Worm (Caenorhabditis elegans) whole organism, young adult: ENCODE results near the gene ptr-6.
A peak's percentile ranks its signal among the peaks of the same experiment; 100 is the strongest.

Experiments
- B0336.3 ChIP-seq: fragments of 200-800 bp; sonication (Bioruptor generic); IDR thresholded peaks from 2 replicates; pipeline ENCODE4 v1.3.6; 2022; ENCODE audit warnings: missing genetic modification characterization, missing compliant biosample characterization
- D2030.7 ChIP-seq: fragments of 200-800 bp; sonication (Bioruptor generic); IDR thresholded peaks from 2 replicates; pipeline ENCODE4 v1.3.6; 2022; ENCODE audit warnings: missing genetic modification reagents, missing genetic modification characterization, missing compliant biosample characterization
- F49E8.2 ChIP-seq: sonication (generic microtip); optimal IDR thresholded peaks from 3 replicates; lab custom pipeline; 2017; ENCODE audit warnings: missing genetic modification characterization, mild to moderate bottlenecking, missing compliant biosample characterization, antibody characterized with exemption, moderate library complexity; ENCODE audit not compliant: insufficient read depth
- K12H6.12 ChIP-seq: fragments of 200-800 bp; sonication (Bioruptor generic); optimal IDR thresholded peaks from 2 replicates; lab custom pipeline; 2018; ENCODE audit warnings: mild to moderate bottlenecking, missing genetic modification characterization, missing compliant biosample characterization
- T07F8.4 ChIP-seq: sonication (generic microtip); optimal IDR thresholded peaks from 2 replicates; lab custom pipeline; 2016; ENCODE audit warnings: mild to moderate bottlenecking, missing genetic modification characterization, moderate library complexity, missing compliant biosample characterization
- Y67H2A.10 ChIP-seq: fragments of 200-800 bp; sonication (Bioruptor generic); conservative IDR thresholded peaks from 2 replicates; pipeline ENCODE4 v1.3.6; 2022; ENCODE audit warnings: missing genetic modification reagents, missing genetic modification characterization, missing compliant biosample characterization
- Y95B8A.8 ChIP-seq: fragments of 200-800 bp; sonication (Bioruptor generic); IDR thresholded peaks from 2 replicates; pipeline ENCODE4 v1.3.6; 2022; ENCODE audit warnings: missing genetic modification reagents, missing genetic modification characterization, missing compliant biosample characterization
- akir-1 ChIP-seq: fragments of 200-800 bp; sonication (Bioruptor generic); optimal IDR thresholded peaks from 2 replicates; lab custom pipeline; 2018; ENCODE audit warnings: mild to moderate bottlenecking, missing genetic modification characterization, moderate library complexity, missing compliant biosample characterization
- atf-7 ChIP-seq: sonication (generic microtip); optimal IDR thresholded peaks from 2 replicates; lab custom pipeline; 2017; ENCODE audit warnings: mild to moderate bottlenecking, missing genetic modification characterization, missing compliant biosample characterization
- attf-3 ChIP-seq: fragments of 200-800 bp; sonication (Bioruptor generic); conservative IDR thresholded peaks from 2 replicates; pipeline ENCODE4 v1.3.6; 2022; ENCODE audit warnings: missing genetic modification reagents, missing genetic modification characterization, missing compliant biosample characterization
- bed-2 ChIP-seq: fragments of 200-800 bp; sonication (Bioruptor generic); IDR thresholded peaks from 2 replicates; pipeline ENCODE4 v1.3.6; 2022; ENCODE audit warnings: missing genetic modification reagents, missing genetic modification characterization, missing compliant biosample characterization
- chd-7 ChIP-seq: sonication (generic microtip); optimal IDR thresholded peaks from 2 replicates; lab custom pipeline; 2016; ENCODE audit warnings: mild to moderate bottlenecking, missing genetic modification characterization, moderate library complexity, missing compliant biosample characterization
- egl-18 ChIP-seq: fragments of 200-800 bp; sonication (Bioruptor generic); IDR thresholded peaks from 2 replicates; pipeline ENCODE4 v1.3.6; 2022; ENCODE audit warnings: missing genetic modification reagents, missing genetic modification characterization, missing compliant biosample characterization
- hrde-1 ChIP-seq: sonication (generic microtip); optimal IDR thresholded peaks from 2 replicates; lab custom pipeline; 2016; ENCODE audit warnings: missing genetic modification characterization, mild to moderate bottlenecking, missing compliant biosample characterization, moderate library complexity, missing genotype, missing genetic modification reagents, borderline replicate concordance
- hsf-1 ChIP-seq: fragments of 200-800 bp; sonication (Bioruptor generic); IDR thresholded peaks from 2 replicates; pipeline ENCODE4 v1.3.6; 2022; ENCODE audit warnings: missing genetic modification reagents, missing genetic modification characterization, missing compliant biosample characterization
- let-607 ChIP-seq, 2 experiments: fragments of 200-800 bp in 1 of 2; sonication (Bioruptor generic) in 1 of 2; sonication (generic microtip) in 1 of 2; optimal IDR thresholded peaks; 2 replicates each; lab custom pipeline; 2016 to 2018; ENCODE audit warnings: mild to moderate bottlenecking in 2 of 2, missing compliant biosample characterization in 2 of 2, missing genetic modification characterization in 2 of 2, moderate library complexity in 2 of 2, missing genotype in 1 of 2
- lin-26 ChIP-seq: fragments of 200-800 bp; sonication (Bioruptor generic); IDR thresholded peaks from 2 replicates; pipeline ENCODE4 v1.3.6; 2022; ENCODE audit warnings: missing genetic modification reagents, missing genetic modification characterization, missing compliant biosample characterization
- lir-1 ChIP-seq: fragments of 200-800 bp; sonication (Bioruptor generic); conservative IDR thresholded peaks from 2 replicates; pipeline ENCODE4 v1.3.6; 2022; ENCODE audit warnings: missing genetic modification reagents, missing genetic modification characterization, missing compliant biosample characterization
- lsl-1 ChIP-seq: fragments of 200-800 bp; sonication (Bioruptor generic); optimal IDR thresholded peaks from 2 replicates; lab custom pipeline; 2018; ENCODE audit warnings: mild to moderate bottlenecking, missing genetic modification characterization, moderate library complexity, missing compliant biosample characterization
- mcd-1 ChIP-seq: fragments of 200-800 bp; sonication (Bioruptor generic); IDR thresholded peaks from 2 replicates; pipeline ENCODE4 v1.3.6; 2022; ENCODE audit warnings: missing genetic modification reagents, missing genetic modification characterization, missing compliant biosample characterization
- mel-28 ChIP-seq: sonication (generic microtip); optimal IDR thresholded peaks from 2 replicates; lab custom pipeline; 2016; ENCODE audit warnings: borderline replicate concordance, mild to moderate bottlenecking, missing genetic modification characterization, missing compliant biosample characterization
- nfya-2 ChIP-seq: fragments of 200-800 bp; sonication (Bioruptor generic); IDR thresholded peaks from 2 replicates; pipeline ENCODE4 v1.3.6; 2022; ENCODE audit warnings: missing genetic modification reagents, missing genetic modification characterization, missing compliant biosample characterization
- nfyb-1 ChIP-seq: fragments of 200-800 bp; sonication (Bioruptor generic); IDR thresholded peaks from 2 replicates; pipeline ENCODE4 v1.3.6; 2022; ENCODE audit warnings: missing genetic modification reagents, missing genetic modification characterization, missing compliant biosample characterization
- nhr-120 ChIP-seq: fragments of 200-800 bp; sonication (Bioruptor generic); IDR thresholded peaks from 2 replicates; pipeline ENCODE4 v1.3.6; 2022; ENCODE audit warnings: missing genetic modification characterization, missing compliant biosample characterization
- nhr-179 ChIP-seq: sonication (generic microtip); optimal IDR thresholded peaks from 2 replicates; lab custom pipeline; 2016; ENCODE audit warnings: mild to moderate bottlenecking, missing genetic modification characterization, missing compliant biosample characterization
- nhr-90 ChIP-seq: sonication (generic microtip); optimal IDR thresholded peaks from 2 replicates; lab custom pipeline; 2016; ENCODE audit warnings: missing genotype, mild to moderate bottlenecking, missing genetic modification characterization, missing compliant biosample characterization
- sptf-2 ChIP-seq: fragments of 200-800 bp; sonication (Bioruptor generic); optimal IDR thresholded peaks from 2 replicates; lab custom pipeline; 2018; ENCODE audit warnings: mild to moderate bottlenecking, missing genetic modification characterization, missing compliant biosample characterization
- zfh-2 ChIP-seq: fragments of 200-800 bp; sonication (Bioruptor generic); conservative IDR thresholded peaks from 2 replicates; pipeline ENCODE4 v1.3.6; 2022; ENCODE audit warnings: missing genetic modification reagents, missing genetic modification characterization, missing compliant biosample characterization
- zim-3 ChIP-seq: sonication (generic microtip); optimal IDR thresholded peaks from 2 replicates; lab custom pipeline; 2017; ENCODE audit warnings: mild to moderate bottlenecking, missing genetic modification characterization, moderate library complexity, missing compliant biosample characterization
- ztf-18 ChIP-seq: sonication (generic microtip); optimal IDR thresholded peaks from 2 replicates; lab custom pipeline; 2016; ENCODE audit warnings: missing genotype, mild to moderate bottlenecking, missing genetic modification characterization, missing compliant biosample characterization
- ztf-26 ChIP-seq: sonication (generic microtip); optimal IDR thresholded peaks from 2 replicates; lab custom pipeline; 2017; ENCODE audit warnings: missing genetic modification characterization, missing compliant biosample characterization
- ztf-6 ChIP-seq: fragments of 200-800 bp; sonication (Bioruptor generic); IDR thresholded peaks from 2 replicates; pipeline ENCODE4 v1.3.6; 2022; ENCODE audit warnings: missing genetic modification reagents, missing genetic modification characterization, missing compliant biosample characterization

ptr-6 gene

ce11 chrII:5281137-5281536 lies 34.5 kb upstream of the ptr-6 start (continued):
- no peak for TF ChIP-seq hsf-1 (GFP tag; lab: Robert Waterston, UW)
- peak in 1 of 2 experiments; percentile 85 for TF ChIP-seq let-607 (tag; optimal IDR thresholded peaks at IDR 0.05; lab: Kevin White, UChicago)
- TF ChIP-seq atf-7 (tag; lab: Kevin White, UChicago) = peak; percentile 39
- no peak for TF ChIP-seq zim-3
- no peak for TF ChIP-seq K12H6.12 (tag; lab: Kevin White, UChicago)
- 0 out of 2 replicates have a peak, but pooled peaks have one; percentile 15 for TF ChIP-seq B0336.3 (GFP tag; lab: Robert Waterston, UW)

ce11 chrII:5277780-5278179 lies 31.1 kb upstream of the ptr-6 start:
- TF ChIP-seq Y95B8A.8 (GFP tag; lab: Robert Waterston, UW) (0 out of 2 replicates have a peak, but pooled peaks have one; percentile 8), nhr-120 (GFP tag; lab: Robert Waterston, UW) (no peak), ztf-26 (tag; lab: Kevin White, UChicago) (peak; percentile 4), mcd-1 (no peak)

- TF ChIP-seq zfh-2 (GFP tag; lab: Robert Waterston, UW) (0 out of 2 replicates have a peak, but pooled peaks have one; percentile 30), K12H6.12 (tag; lab: Kevin White, UChicago) (peak; percentile 33), chd-7 (tag; lab: Kevin White, UChicago) (peak; percentile 11), egl-18 (GFP tag; lab: Robert Waterston, UW) (no peak), mel-28 (tag; lab: Kevin White, UChicago) (no peak)
- TF ChIP-seq, all 124 proteins: peak for 3
Measured at ce11 chrII:5276736-5277135, 30.1 kb upstream of the ptr-6 start.

DNA sequence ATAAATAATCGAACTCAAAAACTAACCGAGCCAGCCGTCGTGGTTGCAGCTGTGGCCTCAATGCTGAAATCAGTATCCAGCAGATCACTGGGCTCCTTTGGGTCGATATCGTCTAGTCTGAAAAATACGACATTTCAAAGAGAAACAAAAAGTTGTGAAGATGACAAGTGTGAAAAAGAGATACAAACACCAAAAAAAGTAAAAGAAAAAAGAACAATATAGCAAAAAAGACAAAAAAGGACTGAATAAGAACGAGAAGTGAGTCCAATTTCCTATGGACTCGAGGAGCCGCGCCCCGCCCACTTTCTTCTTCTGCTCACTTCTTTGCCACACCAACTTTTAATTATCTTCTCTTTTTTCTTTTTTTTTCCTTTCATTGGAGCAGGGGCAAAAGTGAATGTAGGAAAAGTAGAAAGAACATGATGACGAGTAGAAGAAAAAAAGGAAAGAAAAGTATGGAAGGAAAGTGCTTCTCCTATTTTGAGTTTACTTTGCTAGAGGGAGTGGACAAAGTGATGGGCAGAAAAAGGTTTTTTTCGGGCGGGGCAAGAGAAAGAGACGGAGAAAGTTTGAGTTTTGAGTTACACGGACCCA lies 25.2 kb upstream of the ptr-6 start, which contains the start of gene drn-1:
TSS of gene drn-1 (minus strand) at position 117 of the 594 bp plus-strand sequence.
- TF ChIP-seq lin-26 (GFP tag; lab: Robert Waterston, UW) (no peak), attf-3 (GFP tag; lab: Robert Waterston, UW) (no peak), lir-1 (no peak), ztf-18 (tag; lab: Kevin White, UChicago) (no peak), hrde-1 (tag; lab: Kevin White, UChicago) (no peak), K12H6.12 (tag; lab: Kevin White, UChicago) (no peak), bed-2 (no peak)

ce11 chrII:5268977-5269376 lies 22.3 kb upstream of the ptr-6 start:
- TF ChIP-seq Y67H2A.10 (GFP tag; lab: Robert Waterston, UW) (no peak), T07F8.4 (tag; lab: Kevin White, UChicago) (no peak), ztf-6 (GFP tag; lab: Robert Waterston, UW) (no peak), sptf-2 (no peak), D2030.7 (no peak), ztf-18 (tag; lab: Kevin White, UChicago) (no peak), nhr-90 (tag; lab: Kevin White, UChicago) (no peak), lin-26 (GFP tag; lab: Robert Waterston, UW) (no peak), nfyb-1 (no peak), lsl-1 (GFP tag; lab: Kevin White, UChicago) (no peak), nfya-2 (GFP tag; lab: Robert Waterston, UW) (no peak)

DNA sequence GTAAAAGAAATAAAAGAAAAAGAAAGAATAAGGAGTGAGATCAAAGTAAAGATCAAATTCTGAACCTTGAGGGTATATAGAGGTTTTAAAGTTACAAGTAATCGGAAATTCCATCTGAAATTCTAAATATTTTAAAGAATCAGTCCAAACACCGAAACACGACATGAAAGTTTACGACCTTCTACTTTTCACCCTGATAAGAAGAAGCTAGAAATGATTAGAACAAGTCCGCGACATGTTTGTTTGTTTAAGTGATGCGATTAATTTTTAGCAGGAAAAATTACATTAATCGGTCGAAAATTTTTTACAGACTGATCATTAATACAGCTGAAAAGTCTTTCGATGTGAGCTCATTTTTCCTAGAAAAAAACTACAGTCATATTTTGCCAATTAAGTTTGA lies 18.0 kb upstream of the ptr-6 start:
- no peak for TF ChIP-seq nhr-179
- TF ChIP-seq F49E8.2 (tag; lab: Kevin White, UChicago) = no peak
- TF ChIP-seq akir-1 = no peak
- TF ChIP-seq nfyb-1 = no peak
